Worm (Caenorhabditis elegans): ENCODE measurements around the gene flh-2.

- TF ChIP-seq vab-15 (tag; optimal IDR thresholded peaks at IDR 0.05) = no peak
- TF ChIP-seq lsy-2 (tag; optimal IDR thresholded peaks at IDR 0.05) = peak; percentile 94
These were observed 11.0 kb downstream of the flh-2 start, which contains the start of gene C27F2.9 for ce11 chrIII:4962886-4963285.

All from whole organism, L1 larva.